Comparison of ENCODE assay signal across 1 fruit fly cellular context in the genomic region with DNA sequence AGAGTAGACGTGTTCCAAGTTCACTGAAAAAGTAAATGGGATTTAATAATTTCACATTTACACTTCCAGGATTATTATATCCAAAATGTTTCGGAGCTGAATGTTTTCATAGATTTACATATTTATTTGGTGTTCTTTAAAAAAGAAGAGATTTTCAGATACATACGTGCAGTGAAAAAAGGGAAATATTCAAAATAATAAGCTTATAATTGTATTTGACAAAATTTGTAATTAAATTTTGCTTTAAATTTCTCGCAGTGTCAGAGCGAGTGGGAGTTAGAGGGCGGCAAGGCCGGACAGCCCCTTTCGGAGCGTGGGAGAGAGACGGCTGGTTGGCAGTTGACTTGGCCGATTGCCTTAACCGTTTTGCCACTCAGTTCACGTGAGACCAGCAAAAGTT.
TF ChIP-seq lines count a peak whose summit lies in the region.

A gene (plus strand): TSS at position 388 of the 400 bp plus-strand sequence.

TF ChIP-seq in whole organism, embryonic, 481 proteins besides CTCF, POLR2A, EP300 and RAD21 (continued from another document):
- TF ChIP-seq CG15269 (tag; optimal IDR thresholded peaks at IDR 0.05; lab: Kevin White, UChicago) (peak; percentile 88), CG1529 (GFP tag; optimal IDR thresholded peaks at IDR 0.05; lab: Kevin White, UChicago) (peak; percentile 39), al (GFP tag; IDR thresholded peaks at IDR 0.05; lab: Robert Waterston, UW) (peak; percentile 63), Hmx (GFP tag; optimal IDR thresholded peaks at IDR 0.05; lab: Kevin White, UChicago) (peak; percentile 50), salm (tag; optimal IDR thresholded peaks at IDR 0.05; lab: Kevin White, UChicago) (peak; percentile 52), CG5180 (GFP tag; optimal IDR thresholded peaks at IDR 0.05; lab: Kevin White, UChicago) (peak; percentile 60), H15 (GFP tag; IDR thresholded peaks at IDR 0.05; lab: Robert Waterston, UW) (peak; percentile 47; the same call in 1 of the 3 replicates), ERR (GFP tag; optimal IDR thresholded peaks at IDR 0.05; lab: Kevin White, UChicago) (no peak), Atf6 (GFP tag; IDR thresholded peaks at IDR 0.05; lab: Robert Waterston, UW) (peak; percentile 86), Dad (GFP tag; optimal IDR thresholded peaks at IDR 0.05; lab: Kevin White, UChicago) (peak; percentile 20), ash1 (GFP tag; optimal IDR thresholded peaks at IDR 0.05; lab: Kevin White, UChicago) (no peak), ci (GFP tag; IDR thresholded peaks at IDR 0.05; lab: Robert Waterston, UW) (peak; percentile 55; the same call in 2 of the 3 replicates), CG33557 (GFP tag; optimal IDR thresholded peaks at IDR 0.05; lab: Kevin White, UChicago) (no peak), CG15601 (tag; optimal IDR thresholded peaks at IDR 0.05; lab: Kevin White, UChicago) (peak; percentile 17), CG5245 (GFP tag; optimal IDR thresholded peaks at IDR 0.05; lab: Kevin White, UChicago) (peak; percentile 38), Rx (GFP tag; IDR thresholded peaks at IDR 0.05; lab: Robert Waterston, UW) (peak; percentile 47; the same call in 1 of the 2 replicates), D19B (GFP tag; optimal IDR thresholded peaks at IDR 0.05; lab: Kevin White, UChicago) (peak; percentile 57), chm (GFP tag; IDR thresholded peaks at IDR 0.05; lab: Robert Waterston, UW) (no peak), CG34376 (GFP tag; optimal IDR thresholded peaks at IDR 0.05; lab: Kevin White, UChicago) (no peak), CG1647 (GFP tag; optimal IDR thresholded peaks at IDR 0.05; lab: Kevin White, UChicago) (peak; percentile 9), CG3838 (GFP tag; optimal IDR thresholded peaks at IDR 0.05; lab: Kevin White, UChicago) (no peak), Ssrp (tag; optimal IDR thresholded peaks at IDR 0.05; lab: Kevin White, UChicago) (peak; percentile 67), CG17328 (GFP tag; IDR thresholded peaks at IDR 0.05; lab: Robert Waterston, UW) (no peak), CG11085 (GFP tag; IDR thresholded peaks at IDR 0.05; lab: Robert Waterston, UW) (0 out of 2 replicates have a peak, but pooled peaks have one; percentile 21), E2f2 (GFP tag; IDR thresholded peaks at IDR 0.05; lab: Robert Waterston, UW) (peak; percentile 37; the same call in 1 of the 2 replicates), da (GFP tag; optimal IDR thresholded peaks at IDR 0.05; lab: Kevin White, UChicago) (no peak), en (GFP tag; optimal IDR thresholded peaks at IDR 0.05; lab: Kevin White, UChicago) (no peak), chn (GFP tag; optimal IDR thresholded peaks at IDR 0.05; lab: Kevin White, UChicago) (peak; percentile 20), CG7928 (GFP tag; optimal IDR thresholded peaks at IDR 0.05; lab: Kevin White, UChicago) (peak; percentile 15), nerfin-2 (GFP tag; IDR thresholded peaks at IDR 0.05; lab: Robert Waterston, UW; ENCODE audit: partially characterized antibody) (no peak), Scr (GFP tag; IDR thresholded peaks at IDR 0.05; lab: Robert Waterston, UW; ENCODE audit: partially characterized antibody) (no peak), CG31388 (GFP tag; optimal IDR thresholded peaks at IDR 0.05; lab: Kevin White, UChicago) (peak; percentile 37), cwo (GFP tag; optimal IDR thresholded peaks at IDR 0.05; lab: Kevin White, UChicago) (peak; percentile 84), CG6272 (GFP tag; IDR thresholded peaks at IDR 0.05; lab: Robert Waterston, UW) (peak; percentile 23; the same call in 1 of the 2 replicates), CG6791 (GFP tag; IDR thresholded peaks at IDR 0.05; lab: Robert Waterston, UW; ENCODE audit: partially characterized antibody) (no peak), Elba2 (GFP tag; optimal IDR thresholded peaks at IDR 0.05; lab: Kevin White, UChicago) (no peak), HLH3B (GFP tag; IDR thresholded peaks at IDR 0.05; lab: Robert Waterston, UW) (peak; percentile 66; the same call in 1 of the 2 replicates), Ets97D (GFP tag; optimal IDR thresholded peaks at IDR 0.05; lab: Kevin White, UChicago) (no peak), Awh (GFP tag; IDR thresholded peaks at IDR 0.05; lab: Robert Waterston, UW) (peak; percentile 67; the same call in 1 of the 2 replicates), tgo (GFP tag; IDR thresholded peaks at IDR 0.05; lab: Robert Waterston, UW) (peak; percentile 80), gem (tag; optimal IDR thresholded peaks at IDR 0.05; lab: Kevin White, UChicago) (peak; percentile 88), zen2 (GFP tag; IDR thresholded peaks at IDR 0.05; lab: Robert Waterston, UW; ENCODE audit: partially characterized antibody) (no peak), CG16779 (GFP tag; IDR thresholded peaks at IDR 0.05; lab: Robert Waterston, UW) (no peak), onecut (GFP tag; IDR thresholded peaks at IDR 0.05; lab: Robert Waterston, UW) (peak; percentile 31), Oli (tag; optimal IDR thresholded peaks at IDR 0.05; lab: Kevin White, UChicago) (peak; percentile 84), CG10209 (GFP tag; optimal IDR thresholded peaks at IDR 0.05; lab: Kevin White, UChicago) (peak; percentile 83), CG31224 (GFP tag; IDR thresholded peaks at IDR 0.05; lab: Robert Waterston, UW) (peak; percentile 57), gfzf (GFP tag; optimal IDR thresholded peaks at IDR 0.05; lab: Kevin White, UChicago) (no peak), Sry-β (GFP tag; optimal IDR thresholded peaks at IDR 0.05; lab: Kevin White, UChicago) (no peak), CG34422 (GFP tag; IDR thresholded peaks at IDR 0.05; lab: Robert Waterston, UW) (no peak), CG17361 (GFP tag; IDR thresholded peaks at IDR 0.05; lab: Robert Waterston, UW) (peak; percentile 78), bcd (GFP tag; optimal IDR thresholded peaks at IDR 0.05; lab: Kevin White, UChicago) (peak; percentile 75), CG3065 (GFP tag; optimal IDR thresholded peaks at IDR 0.05; lab: Kevin White, UChicago) (no peak), rib (GFP tag; IDR thresholded peaks at IDR 0.05; lab: Robert Waterston, UW) (no peak)
